Worm (Caenorhabditis elegans) whole organism, late embryonic: Measurements from ENCODE around the gene spe-41.
A peak's percentile ranks its signal among the peaks of the same experiment; 100 is the strongest.
"Not testable (repeated sequence)": the region's sequence is repeated elsewhere in the genome, so short reads cannot be mapped to it uniquely, and the experiment has no call there.

ENCODE experiments used
- C08G9.2 ChIP-seq: sonication (generic microtip); optimal IDR thresholded peaks from 2 replicates; lab custom pipeline; 2016; ENCODE audit warnings: mild to moderate bottlenecking, missing genetic modification characterization, moderate library complexity, missing compliant biosample characterization
- F13H6.1 ChIP-seq: sonication (generic microtip); optimal IDR thresholded peaks from 2 replicates; lab custom pipeline; 2016; ENCODE audit warnings: missing genetic modification characterization, missing compliant biosample characterization
- K09A11.1 ChIP-seq: sonication (generic microtip); optimal IDR thresholded peaks from 2 replicates; lab custom pipeline; 2017; ENCODE audit warnings: antibody characterized with exemption, mild to moderate bottlenecking, missing genetic modification characterization, missing compliant biosample characterization; ENCODE audit not compliant: insufficient read depth
- ahr-1 ChIP-seq: sonication (generic microtip); optimal IDR thresholded peaks from 2 replicates; lab custom pipeline; 2016; ENCODE audit warnings: missing genetic modification characterization, missing compliant biosample characterization
- ama-1 ChIP-seq: fragments of 150-350 bp; optimal IDR thresholded peaks from 2 replicates; lab custom pipeline; 2014
- ceh-14 ChIP-seq: sonication (generic microtip); optimal IDR thresholded peaks from 2 replicates; lab custom pipeline; 2016; ENCODE audit warnings: missing genotype, missing genetic modification characterization, missing compliant biosample characterization
- ceh-18 ChIP-seq: sonication (generic microtip); optimal IDR thresholded peaks from 2 replicates; lab custom pipeline; 2016; ENCODE audit warnings: missing genetic modification characterization, missing compliant biosample characterization
- ceh-24 ChIP-seq: sonication (generic microtip); optimal IDR thresholded peaks from 2 replicates; lab custom pipeline; 2016; ENCODE audit warnings: mild to moderate bottlenecking, missing genetic modification characterization, missing compliant biosample characterization
- ceh-30 ChIP-seq: fragments of 150-350 bp; optimal IDR thresholded peaks from 2 replicates; lab custom pipeline; 2014; ENCODE audit warnings: missing biosample characterization, missing genetic modification characterization
- ceh-31 ChIP-seq: sonication (generic microtip); optimal IDR thresholded peaks from 2 replicates; lab custom pipeline; 2016; ENCODE audit warnings: missing genetic modification characterization, missing compliant biosample characterization
- ceh-34 ChIP-seq: sonication (generic microtip); optimal IDR thresholded peaks from 2 replicates; lab custom pipeline; 2016; ENCODE audit warnings: mild to moderate bottlenecking, missing genetic modification characterization, missing compliant biosample characterization
- ceh-45 ChIP-seq: fragments of 200-800 bp; sonication (Bioruptor generic); IDR thresholded peaks from 2 replicates; pipeline ENCODE4 v1.3.6; 2022; ENCODE audit warnings: missing genetic modification reagents, missing genetic modification characterization, missing compliant biosample characterization
- ceh-48 ChIP-seq: sonication (generic microtip); optimal IDR thresholded peaks from 2 replicates; lab custom pipeline; 2016; ENCODE audit warnings: missing genetic modification characterization, inconsistent platforms, missing compliant biosample characterization
- ceh-6 ChIP-seq: fragments of 200-800 bp; sonication (Bioruptor generic); optimal IDR thresholded peaks from 2 replicates; lab custom pipeline; 2018; ENCODE audit warnings: mild to moderate bottlenecking, missing genetic modification characterization, missing compliant biosample characterization
- ceh-9 ChIP-seq: sonication (generic microtip); optimal IDR thresholded peaks from 2 replicates; lab custom pipeline; 2016; ENCODE audit warnings: mild to moderate bottlenecking, missing genetic modification characterization, inconsistent platforms, missing compliant biosample characterization
- che-1 ChIP-seq: sonication (generic microtip); optimal IDR thresholded peaks from 2 replicates; lab custom pipeline; 2016; ENCODE audit warnings: mild to moderate bottlenecking, missing genetic modification characterization, missing compliant biosample characterization
- dmd-4 ChIP-seq: sonication (generic microtip); optimal IDR thresholded peaks from 2 replicates; lab custom pipeline; 2016; ENCODE audit warnings: borderline replicate concordance, missing genetic modification characterization, missing compliant biosample characterization
- dve-1 ChIP-seq: sonication (generic microtip); optimal IDR thresholded peaks from 2 replicates; lab custom pipeline; 2017; ENCODE audit warnings: antibody characterized with exemption, mild to moderate bottlenecking, missing genetic modification characterization, missing compliant biosample characterization
- elt-2 ChIP-seq: sonication (generic microtip); optimal IDR thresholded peaks from 2 replicates; lab custom pipeline; 2016; ENCODE audit warnings: missing genetic modification reagents, missing genetic modification characterization, missing compliant biosample characterization
- elt-4 ChIP-seq: sonication (generic microtip); optimal IDR thresholded peaks from 2 replicates; lab custom pipeline; 2016; ENCODE audit warnings: missing genetic modification characterization, missing compliant biosample characterization
- ets-4 ChIP-seq: sonication (generic microtip); optimal IDR thresholded peaks from 2 replicates; lab custom pipeline; 2016; ENCODE audit warnings: missing genetic modification characterization, missing compliant biosample characterization
- eyg-1 ChIP-seq: sonication (generic microtip); optimal IDR thresholded peaks from 2 replicates; lab custom pipeline; 2016; ENCODE audit warnings: missing genotype, missing genetic modification characterization, missing compliant biosample characterization
- fkh-10 ChIP-seq: fragments of 150-350 bp; optimal IDR thresholded peaks from 2 replicates; lab custom pipeline; 2014; ENCODE audit warnings: missing biosample characterization, missing genetic modification reagents, missing genetic modification characterization
- hlh-6 ChIP-seq: sonication (generic microtip); optimal IDR thresholded peaks from 2 replicates; lab custom pipeline; 2016; ENCODE audit warnings: missing genotype, missing genetic modification characterization, missing compliant biosample characterization
- hlh-8 ChIP-seq: sonication (generic microtip); optimal IDR thresholded peaks from 2 replicates; lab custom pipeline; 2016; ENCODE audit warnings: missing genotype, missing genetic modification characterization, missing compliant biosample characterization
- lim-6 ChIP-seq: sonication (generic microtip); optimal IDR thresholded peaks from 2 replicates; lab custom pipeline; 2016; ENCODE audit warnings: missing genetic modification characterization, missing compliant biosample characterization
- madf-2 ChIP-seq: sonication (generic microtip); optimal IDR thresholded peaks from 2 replicates; lab custom pipeline; 2017; ENCODE audit warnings: missing genetic modification characterization, missing compliant biosample characterization
- mec-3 ChIP-seq: sonication (generic microtip); optimal IDR thresholded peaks from 2 replicates; lab custom pipeline; 2016; ENCODE audit warnings: borderline replicate concordance, missing genetic modification characterization, missing compliant biosample characterization
- nhr-11 ChIP-seq: fragments of 150-350 bp; optimal IDR thresholded peaks from 2 replicates; lab custom pipeline; 2014; ENCODE audit warnings: missing biosample characterization, missing genetic modification characterization
- nhr-232 ChIP-seq: sonication (generic microtip); optimal IDR thresholded peaks from 2 replicates; lab custom pipeline; 2016; ENCODE audit warnings: missing genetic modification characterization, missing compliant biosample characterization
- pag-3 ChIP-seq: sonication (generic microtip); optimal IDR thresholded peaks from 2 replicates; lab custom pipeline; 2016; ENCODE audit warnings: missing compliant biosample characterization, missing genetic modification characterization, borderline replicate concordance
- pat-9 ChIP-seq: fragments of 200-800 bp; sonication (Bioruptor generic); optimal IDR thresholded peaks from 2 replicates; lab custom pipeline; 2018; ENCODE audit warnings: mild to moderate bottlenecking, missing genetic modification characterization, moderate library complexity, missing compliant biosample characterization
- pax-1 ChIP-seq: fragments of 150-350 bp; optimal IDR thresholded peaks from 2 replicates; lab custom pipeline; 2014; ENCODE audit warnings: missing biosample characterization, missing genetic modification characterization
- pha-4 ChIP-seq: fragments of 150-350 bp; optimal IDR thresholded peaks from 2 replicates; lab custom pipeline; 2018; ENCODE audit warnings: missing biosample characterization, missing genetic modification reagents, missing genetic modification characterization
- pqm-1 ChIP-seq: sonication (generic microtip); optimal IDR thresholded peaks from 2 replicates; lab custom pipeline; 2016; ENCODE audit warnings: missing genetic modification characterization, missing compliant biosample characterization
- ref-2 ChIP-seq: sonication (generic microtip); optimal IDR thresholded peaks from 2 replicates; lab custom pipeline; 2016; ENCODE audit warnings: missing genetic modification characterization, missing compliant biosample characterization
- sox-2 ChIP-seq: fragments of 200-800 bp; sonication (Bioruptor generic); IDR thresholded peaks from 2 replicates; pipeline ENCODE4 v1.3.6; 2022; ENCODE audit warnings: missing genetic modification reagents, missing genetic modification characterization, missing compliant biosample characterization
- syd-9 ChIP-seq: sonication (generic microtip); optimal IDR thresholded peaks from 2 replicates; lab custom pipeline; 2016; ENCODE audit warnings: mild to moderate bottlenecking, missing genetic modification characterization, moderate library complexity, missing compliant biosample characterization
- tbx-7 ChIP-seq: sonication (generic microtip); optimal IDR thresholded peaks from 2 replicates; lab custom pipeline; 2016; ENCODE audit warnings: missing genotype, missing genetic modification characterization, missing compliant biosample characterization
- unc-3 ChIP-seq, 2 experiments: fragments of 200-800 bp in 1 of 2; sonication (Bioruptor generic) in 1 of 2; sonication (generic microtip) in 1 of 2; conservative IDR thresholded peaks in 1 of 2; optimal IDR thresholded peaks in 1 of 2; 2 replicates each; pipeline versions ENCODE4 v1.3.6 to Lab custom; 2016 to 2022; ENCODE audit warnings: missing compliant biosample characterization in 2 of 2, missing genetic modification characterization in 2 of 2, missing genetic modification reagents in 1 of 2
- unc-55 ChIP-seq: sonication (generic microtip); optimal IDR thresholded peaks from 2 replicates; lab custom pipeline; 2017; ENCODE audit warnings: missing biosample characterization, missing genetic modification reagents, missing genetic modification characterization
- zip-5 ChIP-seq: sonication (generic microtip); optimal IDR thresholded peaks from 2 replicates; lab custom pipeline; 2016; ENCODE audit warnings: missing genetic modification characterization, missing compliant biosample characterization
- ztf-16 ChIP-seq: sonication (generic microtip); optimal IDR thresholded peaks from 2 replicates; lab custom pipeline; 2017; ENCODE audit warnings: missing genetic modification characterization, missing compliant biosample characterization

spe-41 gene

ce11 chrIII:3453486-3453885 is 9.5 kb upstream of the spe-41 start, which contains the start of gene C34C12.2:
Gene C34C12.2 (plus strand): TSS chrIII:3453786.
- TF ChIP-seq pat-9; dmd-4; ahr-1 (tag; lab: Kevin White, UChicago): not testable (repeated sequence)
- TF ChIP-seq, all 69 proteins: peak for 0; not testable (repeated sequence) for 69

DNA sequence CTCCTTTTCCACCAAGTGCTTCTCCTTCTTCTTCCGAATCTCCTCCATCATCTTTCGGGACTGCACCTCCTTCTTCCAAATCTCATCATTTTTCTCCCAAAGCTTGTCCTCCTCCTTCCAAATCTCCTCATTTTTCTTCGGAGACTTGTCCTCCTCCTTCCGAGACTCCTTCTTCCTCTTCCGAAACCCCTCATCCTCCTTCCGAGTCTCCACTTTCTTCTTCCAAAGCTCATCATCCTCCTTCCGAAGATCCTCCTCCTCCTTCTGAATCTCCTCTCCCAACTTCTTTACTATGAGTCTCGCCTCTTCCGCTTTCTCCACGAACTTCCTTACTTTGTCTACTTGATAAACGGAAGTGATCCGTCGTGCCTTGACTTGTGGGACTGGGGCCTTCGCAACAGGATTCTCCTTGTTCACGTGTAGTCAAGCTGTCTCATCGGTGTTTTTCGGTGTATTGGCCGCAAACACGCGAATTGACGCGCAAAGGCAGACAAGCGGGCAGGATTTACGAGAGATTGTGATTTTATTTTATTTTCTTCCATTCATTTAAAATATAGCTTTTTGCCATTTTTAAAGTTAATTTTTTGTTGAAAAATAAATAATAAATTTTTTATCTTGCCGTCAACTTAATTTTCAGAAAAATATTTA is 8.7 kb upstream of the spe-41 start, which contains the start of the genes K01A11.3 and C34C12.12:
TSS of gene K01A11.3 (minus strand) at position 51 of the 648 bp plus-strand sequence.
TSS of gene C34C12.12 (plus strand) at position 632 of the 648 bp plus-strand sequence.
- TF ChIP-seq ceh-45: no peak
- no peak for TF ChIP-seq pqm-1 (tag; lab: Kevin White, UChicago)
- no peak for TF ChIP-seq madf-2 (tag; lab: Kevin White, UChicago)
- TF ChIP-seq pag-3: no peak
- no peak for TF ChIP-seq ceh-18 (tag; lab: Kevin White, UChicago)
- TF ChIP-seq sox-2 (GFP tag; lab: Robert Waterston, UW): no peak
- no peak for TF ChIP-seq syd-9 (tag; lab: Kevin White, UChicago)
- no peak for TF ChIP-seq pax-1 (tag; lab: Kevin White, UChicago)
- no peak for TF ChIP-seq ceh-24 (tag; lab: Kevin White, UChicago)
- TF ChIP-seq fkh-10 (GFP tag; lab: Kevin White, UChicago): no peak
- no peak for TF ChIP-seq elt-2 (tag; lab: Kevin White, UChicago)
- no peak for TF ChIP-seq ceh-48 (tag; lab: Kevin White, UChicago)
- no peak for TF ChIP-seq ets-4 (tag; lab: Kevin White, UChicago)
- no peak for TF ChIP-seq zip-5 (tag; lab: Kevin White, UChicago)
- no peak for TF ChIP-seq tbx-7
- no peak for TF ChIP-seq F13H6.1 (tag; lab: Kevin White, UChicago)
- TF ChIP-seq ceh-30: no peak
- no peak for TF ChIP-seq ceh-6 (GFP tag; lab: Kevin White, UChicago)
- TF ChIP-seq nhr-11: no peak
- TF ChIP-seq mec-3 (tag; lab: Kevin White, UChicago): no peak

DNA sequence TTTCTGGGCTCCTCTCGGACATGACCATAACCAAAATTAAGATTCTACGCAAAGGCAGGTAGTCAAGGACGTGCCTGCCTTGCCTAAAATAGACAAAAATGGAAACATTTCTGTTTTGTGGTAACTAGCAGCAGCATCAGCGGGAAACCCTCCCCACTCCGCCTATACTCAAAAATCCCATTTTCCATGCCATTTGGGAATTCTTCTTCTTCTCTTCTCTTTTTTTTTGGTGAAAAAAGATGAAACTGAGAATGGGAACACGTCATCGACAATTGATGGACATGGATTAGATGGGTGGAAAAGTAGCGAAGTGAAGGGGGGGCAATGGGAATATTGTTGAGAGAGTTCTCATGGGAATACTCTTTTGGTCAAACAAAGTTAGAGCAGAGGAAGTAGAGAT is 6.9 kb downstream of the spe-41 start:
- TF ChIP-seq madf-2 (tag; lab: Kevin White, UChicago) (no peak), ama-1 (lab: Kevin White, UChicago) (no peak), unc-55 (GFP tag; lab: Kevin White, UChicago) (peak; percentile 43), dve-1 (tag; lab: Kevin White, UChicago) (no peak), dmd-4 (no peak), hlh-8 (tag; lab: Kevin White, UChicago) (no peak), unc-3 (GFP tag; conservative IDR thresholded peaks at IDR 0.05; lab: Robert Waterston, UW) (no peak), unc-3 (tag; optimal IDR thresholded peaks at IDR 0.05; lab: Kevin White, UChicago) (peak; percentile 17)

ce11 chrIII:3435152-3435551 is 8.9 kb downstream of the spe-41 start:
- TF ChIP-seq elt-2 (tag; lab: Kevin White, UChicago) (peak; percentile 90), ceh-31 (tag; lab: Kevin White, UChicago) (no peak), ref-2 (tag; lab: Kevin White, UChicago) (no peak), nhr-232 (tag; lab: Kevin White, UChicago) (no peak), pha-4 (no peak), lim-6 (tag; lab: Kevin White, UChicago) (no peak), ceh-45 (no peak), syd-9 (tag; lab: Kevin White, UChicago) (no peak)

- TF ChIP-seq ceh-14 (no peak), hlh-6 (tag; lab: Kevin White, UChicago) (no peak), C08G9.2 (no peak), syd-9 (tag; lab: Kevin White, UChicago) (no peak), che-1 (no peak), ceh-34 (tag; lab: Kevin White, UChicago) (no peak), K09A11.1 (tag; lab: Kevin White, UChicago) (no peak), ztf-16 (no peak), ets-4 (tag; lab: Kevin White, UChicago) (no peak), ceh-45 (no peak), ceh-30 (no peak), elt-4 (tag; lab: Kevin White, UChicago) (no peak), eyg-1 (no peak), ceh-9 (tag; lab: Kevin White, UChicago) (no peak), unc-3 (GFP tag; conservative IDR thresholded peaks at IDR 0.05; lab: Robert Waterston, UW) (no peak), unc-3 (tag; optimal IDR thresholded peaks at IDR 0.05; lab: Kevin White, UChicago) (no peak), unc-55 (GFP tag; lab: Kevin White, UChicago) (no peak), hlh-8 (tag; lab: Kevin White, UChicago) (no peak), fkh-10 (GFP tag; lab: Kevin White, UChicago) (no peak)
Observed at ce11 chrIII:3431385-3431784, 12.6 kb downstream of the spe-41 start, which contains the start of gene K01A11.1. Gene K01A11.1 (minus strand): TSS chrIII:3431485.
